Worm (Caenorhabditis elegans): ENCODE results near the gene C07G3.15.

DNA sequence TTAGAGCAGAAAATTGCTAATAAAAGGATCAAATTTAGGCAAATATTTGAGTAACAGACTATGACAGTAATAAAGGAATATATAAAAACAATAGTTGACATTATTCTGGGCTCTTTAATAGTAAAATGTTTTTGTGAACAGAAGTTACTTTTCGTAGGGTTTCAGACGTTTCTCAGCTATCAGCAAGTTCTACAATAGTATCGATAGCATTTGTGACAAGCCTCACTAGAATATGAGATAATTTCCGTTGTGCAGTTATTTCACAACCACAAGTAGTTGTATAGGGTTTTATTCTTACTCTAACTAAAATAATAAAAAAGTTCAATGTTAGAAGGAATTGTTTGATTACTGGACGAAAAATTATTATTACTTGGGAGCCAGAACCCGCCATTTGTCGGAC is 49.7 kb upstream of the C07G3.15 start, which contains the start of gene srbc-68:
- TF ChIP-seq ztf-29 (GFP tag; IDR thresholded peaks at IDR 0.05) (no peak), ztf-23 (GFP tag; IDR thresholded peaks at IDR 0.05) (no peak), tab-1 (GFP tag; IDR thresholded peaks at IDR 0.05) (no peak), T22C8.4 (GFP tag; IDR thresholded peaks at IDR 0.05) (no peak), med-1 (GFP tag; optimal IDR thresholded peaks at IDR 0.05; ENCODE audit: insufficient read depth) (no peak)
